Worm (Caenorhabditis elegans): Measurements from ENCODE around the gene srh-283.

ce11 chrV:17783542-17783941 lies 18.4 kb downstream of the srh-283 start, which contains the start of gene srab-12:
- no peak for TF ChIP-seq him-1 (tag; optimal IDR thresholded peaks at IDR 0.05)
- no peak for TF ChIP-seq dao-5 (tag; optimal IDR thresholded peaks at IDR 0.05)

All from whole organism, L4/young adult.